Fruit fly (Drosophila melanogaster): ENCODE results near the gene CG18549.
A peak's percentile ranks its signal among the peaks of the same experiment; 100 is the strongest.

The CG18549 gene

DNA sequence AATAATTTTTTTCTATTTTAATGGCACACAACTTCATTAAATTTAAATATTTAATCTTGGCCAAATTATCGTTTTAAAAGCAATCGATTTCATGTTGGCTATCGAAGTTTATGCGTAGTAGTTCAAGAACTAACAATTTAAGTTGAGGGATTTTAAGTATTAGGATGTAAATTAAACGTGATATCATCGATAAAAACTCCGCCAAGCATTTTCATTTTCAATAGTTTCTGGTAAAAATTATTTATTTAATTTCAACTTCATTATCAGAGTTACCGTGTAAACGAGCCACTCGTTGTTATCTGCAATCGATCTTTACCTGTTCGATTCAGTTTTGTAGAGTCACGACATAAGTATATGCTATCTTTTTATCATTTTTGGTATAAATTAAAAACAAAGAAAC lies 46.2 kb upstream of the CG18549 start (continued):
- TF ChIP-seq Scr (GFP tag; IDR thresholded peaks at IDR 0.05; ENCODE audit: partially characterized antibody) (peak; percentile 51), Hr78 (GFP tag; optimal IDR thresholded peaks at IDR 0.05) (peak in 1 of 2 experiments; percentile 89), CG16779 (GFP tag; IDR thresholded peaks at IDR 0.05) (peak; percentile 92), CG10654 (GFP tag; optimal IDR thresholded peaks at IDR 0.05) (peak; percentile 97), cwo (GFP tag; optimal IDR thresholded peaks at IDR 0.05) (peak; percentile 94), Stat92E (GFP tag; optimal IDR thresholded peaks at IDR 0.05) (peak in 1 of 3 experiments; percentile 95), Six4 (GFP tag; optimal IDR thresholded peaks at IDR 0.05) (peak; percentile 99), sob (GFP tag; IDR thresholded peaks at IDR 0.05) (peak; percentile 97), hbn (GFP tag; IDR thresholded peaks at IDR 0.05; ENCODE audit: partially characterized antibody) (peak; percentile 36; the same call in 1 of the 2 replicates), CG15696 (tag; optimal IDR thresholded peaks at IDR 0.05) (peak; percentile 100), CG7786 (GFP tag; optimal IDR thresholded peaks at IDR 0.05) (peak; percentile 89), dpn (GFP tag; optimal IDR thresholded peaks at IDR 0.05) (peak; percentile 94), ssp (GFP tag; IDR thresholded peaks at IDR 0.05) (peak; percentile 76), CG31365 (tag; optimal IDR thresholded peaks at IDR 0.05) (peak; percentile 90), psq (GFP tag; optimal IDR thresholded peaks at IDR 0.05) (peak; percentile 87), Dref (GFP tag; IDR thresholded peaks at IDR 0.05) (peak; percentile 52), insv (GFP tag; optimal IDR thresholded peaks at IDR 0.05) (peak; percentile 22 to 79), Hand (GFP tag; optimal IDR thresholded peaks at IDR 0.05) (peak; percentile 92), CG3838 (GFP tag; optimal IDR thresholded peaks at IDR 0.05) (peak; percentile 90), CG2678 (tag; optimal IDR thresholded peaks at IDR 0.05) (peak; percentile 99), tap (tag; optimal IDR thresholded peaks at IDR 0.05) (peak; percentile 99), CG12744 (GFP tag; optimal IDR thresholded peaks at IDR 0.05) (peak; percentile 94), gsb-n (tag; optimal IDR thresholded peaks at IDR 0.05) (peak; percentile 98), CG11398 (GFP tag; optimal IDR thresholded peaks at IDR 0.05) (peak; percentile 88), ro (GFP tag; IDR thresholded peaks at IDR 0.05) (peak; percentile 63), jing (GFP tag; optimal IDR thresholded peaks at IDR 0.05) (peak; percentile 93), chinmo (GFP tag; IDR thresholded peaks at IDR 0.05; ENCODE audit: partially characterized antibody) (no peak), Usf (GFP tag; optimal IDR thresholded peaks at IDR 0.05) (peak; percentile 93), CG18262 (tag; optimal IDR thresholded peaks at IDR 0.05) (peak; percentile 99), CG12769 (tag; optimal IDR thresholded peaks at IDR 0.05) (peak; percentile 98), abd-A (tag; optimal IDR thresholded peaks at IDR 0.05) (no peak), D19A (tag; optimal IDR thresholded peaks at IDR 0.05) (peak; percentile 99), chm (GFP tag; IDR thresholded peaks at IDR 0.05) (peak; percentile 100), CG9609 (GFP tag; optimal IDR thresholded peaks at IDR 0.05) (peak; percentile 91), tup (GFP tag; optimal IDR thresholded peaks at IDR 0.05) (peak; percentile 92), D19B (GFP tag; optimal IDR thresholded peaks at IDR 0.05) (peak; percentile 95), shn (GFP tag; optimal IDR thresholded peaks at IDR 0.05) (peak; percentile 75), BtbVII (GFP tag; optimal IDR thresholded peaks at IDR 0.05) (peak; percentile 100), pum (GFP tag; optimal IDR thresholded peaks at IDR 0.05) (peak; percentile 90), ham (GFP tag; IDR thresholded peaks at IDR 0.05) (peak; percentile 57; the same call in 1 of the 2 replicates), bcd (GFP tag; optimal IDR thresholded peaks at IDR 0.05) (peak; percentile 97), CG16815 (GFP tag; optimal IDR thresholded peaks at IDR 0.05) (peak; percentile 84), bowl (GFP tag; IDR thresholded peaks at IDR 0.05) (peak; percentile 95), Max (GFP tag; optimal IDR thresholded peaks at IDR 0.05) (peak; percentile 100), GATAe (GFP tag; conservative IDR thresholded peaks at IDR 0.05) (peak; percentile 72; the same call in 1 of the 2 replicates), CG15269 (tag; optimal IDR thresholded peaks at IDR 0.05) (peak; percentile 98), fru (optimal IDR thresholded peaks at IDR 0.05) (no peak), tll (GFP tag; optimal IDR thresholded peaks at IDR 0.05) (peak in 1 of 2 experiments; percentile 76), CrebB (tag; optimal IDR thresholded peaks at IDR 0.05) (peak; percentile 98), HmgD (GFP tag; optimal IDR thresholded peaks at IDR 0.05) (peak; percentile 93)

All from whole organism, embryonic.